Worm (Caenorhabditis elegans) whole organism, L4/young adult: ENCODE measurements around the gene zipt-7.1.

ENCODE experiments used
- W03F9.2 ChIP-seq: fragments of 150-350 bp; optimal IDR thresholded peaks from 2 replicates; lab custom pipeline; 2014; ENCODE audit warnings: missing biosample characterization, missing genetic modification characterization
- dao-5 ChIP-seq: sonication (generic microtip); optimal IDR thresholded peaks from 2 replicates; lab custom pipeline; 2016; ENCODE audit warnings: missing genotype, missing genetic modification characterization, moderate library complexity, missing compliant biosample characterization
- him-1 ChIP-seq: sonication (generic microtip); optimal IDR thresholded peaks from 2 replicates; lab custom pipeline; 2016; ENCODE audit warnings: missing genotype, missing genetic modification reagents, missing genetic modification characterization, missing compliant biosample characterization

The zipt-7.1 gene

ce11 chrIV:17259310-17259709 is 28.6 kb downstream of the zipt-7.1 start, which contains the start of gene phyh-1:
phyh-1 (minus strand) TSS chrIV:17259410.
- TF ChIP-seq dao-5 (tag; lab: Kevin White, UChicago), result no peak
- no peak for TF ChIP-seq W03F9.2 (tag; lab: Kevin White, UChicago)
- no peak for TF ChIP-seq him-1 (tag; lab: Kevin White, UChicago)

ce11 chrIV:17258824-17259223 is 29.1 kb downstream of the zipt-7.1 start:
- TF ChIP-seq dao-5 (tag; lab: Kevin White, UChicago), result no peak
- no peak for TF ChIP-seq W03F9.2 (tag; lab: Kevin White, UChicago)
- no peak for TF ChIP-seq him-1 (tag; lab: Kevin White, UChicago)

DNA sequence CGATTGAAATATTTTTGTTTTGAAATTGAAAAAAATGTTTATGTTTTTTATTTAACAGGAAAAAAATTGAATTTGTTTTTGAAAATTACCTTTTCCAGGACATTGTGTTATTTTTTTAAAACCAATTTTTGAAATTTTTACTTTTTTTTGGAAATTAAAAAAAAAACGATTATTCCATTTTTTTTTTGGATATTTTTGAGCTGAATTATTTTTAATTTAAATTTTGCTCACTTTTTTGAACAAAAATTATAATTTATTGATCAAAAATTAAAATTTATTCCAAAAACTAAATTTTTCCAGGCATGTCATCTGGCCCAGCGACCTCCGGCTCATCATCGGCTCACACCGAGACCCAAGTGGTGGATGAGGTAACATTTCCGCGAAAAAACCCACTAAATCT is 32.9 kb downstream of the zipt-7.1 start, which contains the start of gene gtf-2E1:
Gene gtf-2E1 (plus strand): TSS at position 301 of the 400 bp plus-strand sequence.
- TF ChIP-seq dao-5 (tag; lab: Kevin White, UChicago), result no peak
- no peak for TF ChIP-seq W03F9.2 (tag; lab: Kevin White, UChicago)
- no peak for TF ChIP-seq him-1 (tag; lab: Kevin White, UChicago)

ce11 chrIV:17253435-17253834 is 34.5 kb downstream of the zipt-7.1 start:
- TF ChIP-seq him-1 (tag; lab: Kevin White, UChicago) (no peak), W03F9.2 (tag; lab: Kevin White, UChicago) (no peak), dao-5 (tag; lab: Kevin White, UChicago) (no peak)

ce11 chrIV:17249691-17250181 is 38.2 kb downstream of the zipt-7.1 start, which contains the start of gene eelo-2:
eelo-2 (plus strand) TSS chrIV:17250131.
- TF ChIP-seq dao-5 (tag; lab: Kevin White, UChicago) (no peak), W03F9.2 (tag; lab: Kevin White, UChicago) (peak; percentile 98), him-1 (tag; lab: Kevin White, UChicago) (peak; percentile 82)

DNA sequence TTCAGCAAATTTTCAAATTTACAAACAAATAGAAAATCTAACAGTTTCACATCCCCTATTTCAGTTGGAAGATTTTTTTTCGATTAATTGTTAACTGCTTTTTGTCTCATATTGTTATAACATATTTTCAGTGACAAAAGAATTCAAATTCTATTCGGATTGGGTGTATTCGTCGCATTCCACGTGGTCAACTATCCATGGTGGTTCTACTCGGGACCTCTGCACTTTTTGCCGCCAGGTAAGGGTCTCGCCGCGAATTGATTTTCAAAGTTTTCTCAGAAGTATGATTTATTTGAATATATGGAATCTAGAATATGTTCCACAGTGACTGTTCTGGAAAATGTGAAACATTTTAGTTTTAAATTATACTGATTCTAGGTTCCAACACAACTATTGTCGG is 39.4 kb downstream of the zipt-7.1 start:
- TF ChIP-seq W03F9.2 (tag; lab: Kevin White, UChicago) (no peak), dao-5 (tag; lab: Kevin White, UChicago) (no peak), him-1 (tag; lab: Kevin White, UChicago) (no peak)

DNA sequence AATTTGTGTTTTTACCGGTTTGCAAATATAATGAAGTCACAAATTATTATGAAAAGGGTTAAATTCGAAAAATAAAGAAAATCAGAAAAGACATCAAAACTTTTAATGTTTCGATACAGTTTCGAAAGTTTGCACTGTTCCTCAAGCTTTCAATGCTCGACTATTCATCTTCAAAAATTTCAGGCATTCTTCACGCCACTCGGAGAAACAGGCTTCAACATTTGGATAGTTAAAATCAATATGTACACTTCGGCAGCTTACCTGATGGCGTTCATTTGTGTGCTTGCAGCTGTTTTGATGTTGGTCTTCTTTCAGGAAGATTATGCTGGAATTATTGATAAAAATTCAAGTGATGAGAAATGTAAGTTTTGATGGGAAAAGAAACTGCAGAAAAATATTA is 40.8 kb downstream of the zipt-7.1 start:
- TF ChIP-seq dao-5 (tag; lab: Kevin White, UChicago) (no peak), him-1 (tag; lab: Kevin White, UChicago) (no peak)

DNA sequence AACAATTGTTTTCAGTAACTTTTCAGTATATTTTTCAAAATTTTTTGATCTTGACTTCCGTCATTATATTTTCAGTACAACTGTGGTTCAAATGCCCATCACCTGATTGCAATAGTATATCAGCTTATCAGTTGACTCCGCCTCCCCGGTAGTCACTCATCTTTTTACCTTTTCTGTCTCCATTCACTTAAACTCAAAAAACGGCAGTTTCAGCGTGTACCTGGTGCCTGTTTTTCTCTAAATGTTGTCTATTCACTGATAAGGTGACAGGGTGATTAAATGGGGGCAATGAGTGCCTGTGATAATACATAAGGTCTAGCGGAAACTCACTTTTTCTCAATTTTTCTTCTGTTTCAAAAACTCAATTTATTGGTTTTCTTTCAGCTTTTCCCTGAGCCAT is 42.7 kb downstream of the zipt-7.1 start, which contains the start of gene ZK550.2:
Gene ZK550.2 (plus strand): TSS at position 385 of the 400 bp plus-strand sequence.
- TF ChIP-seq W03F9.2 (tag; lab: Kevin White, UChicago) (peak; percentile 38), him-1 (tag; lab: Kevin White, UChicago) (no peak)

DNA sequence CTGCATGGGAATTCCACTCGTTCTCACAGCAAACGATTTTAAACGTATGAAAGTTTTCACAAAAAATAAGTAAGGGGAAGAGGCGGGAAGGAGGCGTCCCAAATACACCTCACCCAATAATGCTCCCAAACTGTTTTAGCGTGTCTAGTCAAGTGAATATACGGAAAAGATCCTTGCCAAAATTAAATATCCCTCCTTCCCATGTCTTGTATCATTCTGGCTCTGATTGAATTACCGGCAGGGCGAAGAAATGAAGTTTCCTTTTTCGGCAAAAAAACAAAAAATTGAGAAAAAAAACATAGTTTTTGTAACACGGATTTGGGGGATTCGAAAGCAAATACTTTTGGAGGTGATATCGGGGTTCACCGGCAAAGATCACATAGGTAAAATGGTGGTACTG is 49.0 kb downstream of the zipt-7.1 start:
- TF ChIP-seq dao-5 (tag; lab: Kevin White, UChicago), result no peak

DNA sequence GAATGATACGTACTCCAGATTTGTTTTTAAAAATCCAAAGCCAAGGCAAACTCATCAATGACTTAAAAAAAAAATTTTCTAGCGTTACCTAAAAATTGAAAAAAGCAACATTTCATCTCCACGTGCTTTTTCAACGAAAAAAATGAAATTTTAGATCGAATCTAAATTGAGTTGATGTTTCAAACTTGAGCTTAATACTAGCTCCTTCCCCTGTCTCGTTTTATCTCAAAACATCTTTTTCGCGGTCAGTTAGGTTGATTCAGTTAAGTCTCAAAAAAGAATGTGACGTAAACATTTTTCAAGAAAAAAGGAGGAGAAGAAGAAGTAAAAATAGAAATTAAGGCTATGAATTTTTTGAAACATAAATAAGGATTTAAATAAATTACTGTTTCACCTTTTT is 50.9 kb downstream of the zipt-7.1 start:
- TF ChIP-seq him-1 (tag; lab: Kevin White, UChicago), result no peak
- no peak for TF ChIP-seq W03F9.2 (tag; lab: Kevin White, UChicago)
- TF ChIP-seq dao-5 (tag; lab: Kevin White, UChicago), result no peak
